Fruit fly (Drosophila melanogaster): ENCODE measurements around the gene Axn.

Axn gene

dm6 chr3R:30022452-30023028, at the start of gene Axn, which contains the start of gene RpS28a:
Gene Axn, plus strand, starts transcription at chr3R:30022842.
Gene RpS28a, minus strand, starts transcription at chr3R:30022648.
- TF ChIP-seq gl (tag; optimal IDR thresholded peaks at IDR 0.05) (no peak), Ets98B (GFP tag; IDR thresholded peaks at IDR 0.05) (no peak), EcR (GFP tag; optimal IDR thresholded peaks at IDR 0.05) (peak; percentile 93)

dm6 chr3R:29978595-29978994, 44.0 kb upstream of the Axn start:
- TF ChIP-seq CG4496 (GFP tag; IDR thresholded peaks at IDR 0.05) (no peak), CG8159 (tag; optimal IDR thresholded peaks at IDR 0.05) (peak; percentile 41), fd96Ca (GFP tag; IDR thresholded peaks at IDR 0.05) (no peak), CG34367 (tag; optimal IDR thresholded peaks at IDR 0.05) (peak; percentile 5), CG12605 (GFP tag; IDR thresholded peaks at IDR 0.05) (no peak), gl (tag; optimal IDR thresholded peaks at IDR 0.05) (no peak), rn (GFP tag; IDR thresholded peaks at IDR 0.05) (no peak), CG32121 (GFP tag; IDR thresholded peaks at IDR 0.05) (no peak), Ets98B (GFP tag; IDR thresholded peaks at IDR 0.05) (no peak), Pif1A (GFP tag; optimal IDR thresholded peaks at IDR 0.05) (peak; percentile 19), CG14655 (GFP tag; optimal IDR thresholded peaks at IDR 0.05) (peak; percentile 14), CG15710 (tag; optimal IDR thresholded peaks at IDR 0.05) (peak; percentile 33), D1 (tag; optimal IDR thresholded peaks at IDR 0.05) (no peak)

dm6 chr3R:29981479-29981878, 41.2 kb upstream of the Axn start:
- TF ChIP-seq CG14655 (GFP tag; optimal IDR thresholded peaks at IDR 0.05) (peak; percentile 40), CG4496 (GFP tag; IDR thresholded peaks at IDR 0.05) (peak; percentile 72), CG8159 (tag; optimal IDR thresholded peaks at IDR 0.05) (peak; percentile 15), CG8301 (tag; optimal IDR thresholded peaks at IDR 0.05) (peak; percentile 57), CG12605 (GFP tag; IDR thresholded peaks at IDR 0.05) (peak; percentile 14; the same call in 1 of the 2 replicates), CG10348 (GFP tag; IDR thresholded peaks at IDR 0.05) (no peak), Pif1A (GFP tag; optimal IDR thresholded peaks at IDR 0.05) (no peak), gl (tag; optimal IDR thresholded peaks at IDR 0.05) (no peak), Snoo (tag; optimal IDR thresholded peaks at IDR 0.05) (no peak), CG17806 (tag; optimal IDR thresholded peaks at IDR 0.05) (peak; percentile 3), Ets98B (GFP tag; IDR thresholded peaks at IDR 0.05) (peak; percentile 23; the same call in 1 of the 2 replicates), CG32121 (GFP tag; IDR thresholded peaks at IDR 0.05) (peak; percentile 8; the same call in 1 of the 2 replicates)

dm6 chr3R:29982027-29982426, 40.6 kb upstream of the Axn start:
- TF ChIP-seq CG14655 (GFP tag; optimal IDR thresholded peaks at IDR 0.05) (peak; percentile 64), CG8301 (tag; optimal IDR thresholded peaks at IDR 0.05) (peak; percentile 63), CG32121 (GFP tag; IDR thresholded peaks at IDR 0.05) (peak; percentile 71), CG8159 (tag; optimal IDR thresholded peaks at IDR 0.05) (no peak), CG15710 (tag; optimal IDR thresholded peaks at IDR 0.05) (no peak), CG12605 (GFP tag; IDR thresholded peaks at IDR 0.05) (peak; percentile 65), gl (tag; optimal IDR thresholded peaks at IDR 0.05) (no peak), fd96Ca (GFP tag; IDR thresholded peaks at IDR 0.05) (peak; percentile 83), CG34367 (tag; optimal IDR thresholded peaks at IDR 0.05) (no peak), CG10348 (GFP tag; IDR thresholded peaks at IDR 0.05) (no peak), EcR (GFP tag; optimal IDR thresholded peaks at IDR 0.05) (no peak), CG13204 (GFP tag; optimal IDR thresholded peaks at IDR 0.05) (no peak), D1 (tag; optimal IDR thresholded peaks at IDR 0.05) (no peak), Pif1B (GFP tag; optimal IDR thresholded peaks at IDR 0.05) (peak; percentile 8), rn (GFP tag; IDR thresholded peaks at IDR 0.05) (peak; percentile 62; the same call in 1 of the 2 replicates), Snoo (tag; optimal IDR thresholded peaks at IDR 0.05) (no peak), Pif1A (GFP tag; optimal IDR thresholded peaks at IDR 0.05) (no peak), CG17806 (tag; optimal IDR thresholded peaks at IDR 0.05) (peak; percentile 25), CG4496 (GFP tag; IDR thresholded peaks at IDR 0.05) (peak; percentile 82), Ets98B (GFP tag; IDR thresholded peaks at IDR 0.05) (peak; percentile 76), CG9948 (tag; optimal IDR thresholded peaks at IDR 0.05) (no peak)

- peak; percentile 68 for TF ChIP-seq CG34367 (tag; optimal IDR thresholded peaks at IDR 0.05)
- no peak for TF ChIP-seq CG14655 (GFP tag; optimal IDR thresholded peaks at IDR 0.05)
- TF ChIP-seq D1 (tag; optimal IDR thresholded peaks at IDR 0.05): no peak
- no peak for TF ChIP-seq EcR (GFP tag; optimal IDR thresholded peaks at IDR 0.05)
- peak; percentile 84 for TF ChIP-seq Pif1A (GFP tag; optimal IDR thresholded peaks at IDR 0.05)
- peak; percentile 64 for TF ChIP-seq CG17806 (tag; optimal IDR thresholded peaks at IDR 0.05)
- peak; percentile 76 for TF ChIP-seq CG8301 (tag; optimal IDR thresholded peaks at IDR 0.05)
- TF ChIP-seq CG32121 (GFP tag; IDR thresholded peaks at IDR 0.05): peak; percentile 91
- TF ChIP-seq CG9948 (tag; optimal IDR thresholded peaks at IDR 0.05): peak; percentile 67
- peak; percentile 4 for TF ChIP-seq gl (tag; optimal IDR thresholded peaks at IDR 0.05)
- TF ChIP-seq rn (GFP tag; IDR thresholded peaks at IDR 0.05): peak; percentile 79
- TF ChIP-seq CG13204 (GFP tag; optimal IDR thresholded peaks at IDR 0.05): peak; percentile 80
- peak; percentile 74 for TF ChIP-seq CG15710 (tag; optimal IDR thresholded peaks at IDR 0.05)
- no peak for TF ChIP-seq CG10348 (GFP tag; IDR thresholded peaks at IDR 0.05)
- peak; percentile 78 for TF ChIP-seq Snoo (tag; optimal IDR thresholded peaks at IDR 0.05)
- peak; percentile 81 for TF ChIP-seq Ets98B (GFP tag; IDR thresholded peaks at IDR 0.05)
- peak; percentile 92 for TF ChIP-seq Pif1B (GFP tag; optimal IDR thresholded peaks at IDR 0.05)
- TF ChIP-seq CG4496 (GFP tag; IDR thresholded peaks at IDR 0.05): peak; percentile 88
- peak; percentile 83 for TF ChIP-seq CG8159 (tag; optimal IDR thresholded peaks at IDR 0.05)
- peak; percentile 40; the same call in 1 of the 2 replicates for TF ChIP-seq CG12605 (GFP tag; IDR thresholded peaks at IDR 0.05)
- TF ChIP-seq fd96Ca (GFP tag; IDR thresholded peaks at IDR 0.05): peak; percentile 78
Measured at dm6 chr3R:29983073-29983544, 39.5 kb upstream of the Axn start, which contains the start of gene CG7896. Gene CG7896, plus strand, starts transcription at chr3R:29983426.

Data from whole organism, pupa.